Fruit fly (Drosophila melanogaster) Kc167 (cell line): ENCODE measurements around the gene CG13991.

ENCODE experiments used
- Myc ChIP-seq: fragments of >200 bp; optimal IDR thresholded peaks from 2 replicates; lab custom pipeline; 2017; ENCODE audit warnings: missing external identifiers
- h ChIP-seq: fragments of >200 bp; optimal IDR thresholded peaks from 3 replicates; lab custom pipeline; 2018; ENCODE audit warnings: missing external identifiers
- insv ChIP-seq: fragments of >200 bp; optimal IDR thresholded peaks from 3 replicates; lab custom pipeline; 2018; ENCODE audit warnings: missing external identifiers
- psq ChIP-seq: fragments of >200 bp; optimal IDR thresholded peaks from 2 replicates; lab custom pipeline; 2017; ENCODE audit warnings: missing external identifiers
- ttk ChIP-seq: sonication (Bioruptor generic); optimal IDR thresholded peaks from 2 replicates; lab custom pipeline; 2017; ENCODE audit warnings: missing external identifiers

DNA sequence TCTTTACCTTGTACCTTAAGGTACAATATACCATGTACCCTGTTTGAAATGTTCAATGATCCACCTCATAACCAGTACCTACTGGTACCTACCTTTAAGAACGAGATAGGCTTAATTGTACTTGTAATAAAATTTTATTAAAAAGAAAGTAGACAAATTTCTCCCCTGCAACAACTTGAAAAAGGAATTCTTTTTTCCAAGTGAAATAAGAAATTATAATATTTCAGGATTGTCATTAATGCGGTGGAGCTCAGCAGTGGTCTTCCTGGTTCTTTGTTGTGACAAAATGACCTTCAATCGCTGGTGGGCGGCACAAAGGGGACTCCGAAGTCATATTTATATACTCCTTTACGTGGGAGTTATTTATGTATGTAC lies 39.9 kb upstream of the CG13991 start:
- TF ChIP-seq Myc (lab: Kevin White, UChicago) (no peak), insv (no peak), h (no peak), psq (no peak), ttk (lab: Kevin White, UChicago) (no peak)
